Worm (Caenorhabditis elegans) whole organism, L3 larva: ENCODE measurements around the gene mksr-1.

Source experiments
- elt-1 ChIP-seq: fragments of 150-350 bp; optimal IDR thresholded peaks from 2 replicates; lab custom pipeline; 2014; ENCODE audit warnings: missing biosample characterization, missing genetic modification characterization
- elt-2 ChIP-seq: sonication (generic microtip); optimal IDR thresholded peaks from 2 replicates; lab custom pipeline; 2016; ENCODE audit warnings: missing genetic modification reagents, mild to moderate bottlenecking, missing genetic modification characterization, missing compliant biosample characterization
- elt-3 ChIP-seq, 3 experiments: fragments of 150-350 bp in 1 of 3; sonication (generic microtip) in 2 of 3; optimal IDR thresholded peaks; 2 replicates in 2 of 3; 4 replicates in 1 of 3; lab custom pipeline; 2014 to 2017; ENCODE audit warnings: missing biosample characterization in 3 of 3, missing genetic modification characterization in 3 of 3
- mdl-1 ChIP-seq: fragments of 150-350 bp; optimal IDR thresholded peaks from 2 replicates; lab custom pipeline; 2014; ENCODE audit warnings: missing biosample characterization, missing genetic modification characterization
- nhr-23 ChIP-seq: fragments of 150-350 bp; optimal IDR thresholded peaks from 2 replicates; lab custom pipeline; 2014; ENCODE audit warnings: missing biosample characterization, missing genetic modification reagents, missing genetic modification characterization
- nhr-28 ChIP-seq: fragments of 150-350 bp; optimal IDR thresholded peaks from 2 replicates; lab custom pipeline; 2014; ENCODE audit warnings: missing biosample characterization, missing genetic modification characterization
- skn-1 ChIP-seq: fragments of 150-350 bp; optimal IDR thresholded peaks from 2 replicates; lab custom pipeline; 2014; ENCODE audit warnings: missing biosample characterization, missing genetic modification characterization
- unc-62 ChIP-seq: fragments of 150-350 bp; sonication (generic microtip); optimal IDR thresholded peaks from 4 replicates; lab custom pipeline; 2014; ENCODE audit warnings: missing biosample characterization, missing genetic modification reagents, missing genetic modification characterization
- ztf-4 ChIP-seq: fragments of 150-350 bp; optimal IDR thresholded peaks from 2 replicates; lab custom pipeline; 2014; ENCODE audit warnings: missing biosample characterization, missing genetic modification characterization

DNA sequence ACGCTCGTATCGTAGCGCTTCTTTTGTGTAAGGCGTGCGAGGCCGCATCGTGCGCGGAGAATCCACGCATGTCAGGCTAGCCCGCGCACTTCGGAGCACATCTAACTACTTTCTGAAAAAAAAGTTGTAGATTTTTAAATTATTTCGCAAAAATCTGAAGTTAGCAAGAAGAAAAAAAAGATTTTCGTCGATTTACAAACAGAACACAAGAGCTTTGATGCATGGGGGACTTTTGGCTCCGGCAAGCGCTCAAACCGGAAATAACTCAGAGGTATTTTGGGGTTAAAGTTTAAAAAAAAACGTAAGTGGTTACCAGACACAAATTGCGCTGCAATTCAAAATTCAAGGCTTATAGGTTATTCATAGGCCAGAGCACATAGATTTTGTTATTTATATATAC is 51.5 kb downstream of the mksr-1 start, which contains the start of the genes F55A4.13 and nlf-1:
- no peak for TF ChIP-seq elt-1
- TF ChIP-seq skn-1 (tag; lab: Kevin White, UChicago), result no peak
- TF ChIP-seq ztf-4 (tag; lab: Kevin White, UChicago), result no peak
- TF ChIP-seq elt-2 (tag; lab: Kevin White, UChicago), result no peak
- TF ChIP-seq elt-3 (tag; optimal IDR thresholded peaks at IDR 0.05; lab: Kevin White, UChicago), result no peak
- TF ChIP-seq unc-62 (GFP tag; lab: Kevin White, UChicago), result no peak
- TF ChIP-seq mdl-1 (tag; lab: Kevin White, UChicago), result no peak
- no peak for TF ChIP-seq nhr-28
- TF ChIP-seq nhr-23 (tag; lab: Kevin White, UChicago), result no peak
